Fruit fly (Drosophila melanogaster) whole organism, embryonic: Measurements from ENCODE around the gene CG4615.

Experiments
- B-H2 ChIP-seq: fragments of 200-800 bp; sonication (Bioruptor generic); optimal IDR thresholded peaks from 2 replicates; lab custom pipeline; 2018; ENCODE audit warnings: missing biosample characterization, mild to moderate bottlenecking, missing genetic modification characterization
- CG10267 ChIP-seq: fragments of 200-800 bp; sonication (Bioruptor generic); optimal IDR thresholded peaks from 2 replicates; lab custom pipeline; 2018; ENCODE audit warnings: missing biosample characterization, mild to moderate bottlenecking, missing genetic modification characterization, moderate library complexity
- CG10274 ChIP-seq: fragments of 200-800 bp; sonication (Bioruptor generic); optimal IDR thresholded peaks from 3 replicates; lab custom pipeline; 2017; ENCODE audit warnings: missing biosample characterization, mild to moderate bottlenecking, missing genetic modification characterization
- CG10431 ChIP-seq: fragments of 200-800 bp; sonication (Bioruptor generic); optimal IDR thresholded peaks from 3 replicates; lab custom pipeline; 2018; ENCODE audit warnings: missing biosample characterization, mild to moderate bottlenecking, missing genetic modification characterization
- CG11696 ChIP-seq: fragments of 200-800 bp; sonication (Bioruptor generic); IDR thresholded peaks from 2 replicates; pipeline ENCODE4 v1.3.6; 2022; ENCODE audit warnings: missing biosample characterization, missing genetic modification characterization
- CG12391 ChIP-seq: fragments of 200-800 bp; sonication (Bioruptor generic); optimal IDR thresholded peaks from 3 replicates; lab custom pipeline; 2018; ENCODE audit warnings: missing biosample characterization, mild to moderate bottlenecking, missing genetic modification characterization, moderate library complexity
- CG13775 ChIP-seq: fragments of 200-800 bp; sonication (Bioruptor generic); optimal IDR thresholded peaks from 3 replicates; lab custom pipeline; 2017; ENCODE audit warnings: missing biosample characterization, mild to moderate bottlenecking, missing genetic modification characterization
- CG14667 ChIP-seq: fragments of 200-800 bp; sonication (Bioruptor generic); IDR thresholded peaks from 2 replicates; pipeline ENCODE4 v1.3.6; 2022; ENCODE audit warnings: missing biosample characterization, missing genetic modification characterization
- CG17829 ChIP-seq: fragments of 200-800 bp; optimal IDR thresholded peaks from 2 replicates; lab custom pipeline; 2019; ENCODE audit warnings: missing biosample characterization, mild to moderate bottlenecking, missing genetic modification characterization, moderate library complexity
- CG18262 ChIP-seq: fragments of 200-800 bp; optimal IDR thresholded peaks from 3 replicates; lab custom pipeline; 2019; ENCODE audit warnings: missing biosample characterization, mild to moderate bottlenecking, missing genetic modification characterization, moderate library complexity
- CG2678 ChIP-seq: fragments of 200-800 bp; sonication (Bioruptor generic); optimal IDR thresholded peaks from 3 replicates; lab custom pipeline; 2019; ENCODE audit warnings: missing biosample characterization, mild to moderate bottlenecking, missing genetic modification characterization, moderate library complexity
- CG34224 ChIP-seq: fragments of 200-800 bp; sonication (Bioruptor generic); IDR thresholded peaks from 3 replicates; pipeline ENCODE4 v1.3.6; 2022; ENCODE audit warnings: missing biosample characterization, missing genetic modification characterization; ENCODE audit not compliant: partially characterized antibody
- CG3838 ChIP-seq: fragments of 200-800 bp; sonication (Bioruptor generic); optimal IDR thresholded peaks from 3 replicates; lab custom pipeline; 2016; ENCODE audit warnings: missing biosample characterization, missing genetic modification characterization
- CG7786 ChIP-seq: fragments of 200-800 bp; sonication (Bioruptor generic); optimal IDR thresholded peaks from 2 replicates; lab custom pipeline; 2016; ENCODE audit warnings: missing biosample characterization, missing genetic modification characterization
- CG9727 ChIP-seq: fragments of 200-800 bp; sonication (Bioruptor generic); optimal IDR thresholded peaks from 3 replicates; lab custom pipeline; 2017; ENCODE audit warnings: missing biosample characterization, mild to moderate bottlenecking, missing genetic modification characterization
- CHES-1-like ChIP-seq: fragments of 200-800 bp; sonication (Bioruptor generic); optimal IDR thresholded peaks from 2 replicates; lab custom pipeline; 2016; ENCODE audit warnings: missing biosample characterization, missing genetic modification characterization
- Dbx ChIP-seq: fragments of 200-800 bp; sonication (Bioruptor generic); IDR thresholded peaks from 3 replicates; pipeline ENCODE4 v1.3.6; 2022; ENCODE audit warnings: missing biosample characterization, missing genetic modification characterization
- Dek ChIP-seq: fragments of 200-800 bp; sonication (Bioruptor generic); optimal IDR thresholded peaks from 3 replicates; lab custom pipeline; 2019; ENCODE audit warnings: missing biosample characterization, mild to moderate bottlenecking, missing genetic modification characterization, moderate library complexity
- Dip2 ChIP-seq: fragments of 200-800 bp; sonication (Bioruptor generic); IDR thresholded peaks from 2 replicates; pipeline ENCODE4 v1.3.6; 2022; ENCODE audit warnings: missing biosample characterization, missing genetic modification characterization
- Ets65A ChIP-seq: fragments of 200-800 bp; sonication (Bioruptor generic); peaks from one replicate; lab custom pipeline; 2016; ENCODE audit warnings: missing biosample characterization, missing genetic modification characterization
- Fer1 ChIP-seq: fragments of 200-800 bp; sonication (Bioruptor generic); optimal IDR thresholded peaks from 2 replicates; lab custom pipeline; 2017; ENCODE audit warnings: missing biosample characterization, mild to moderate bottlenecking, missing genetic modification characterization
- GATAe ChIP-seq: fragments of 200-800 bp; sonication (Bioruptor generic); conservative IDR thresholded peaks from 2 replicates; pipeline ENCODE4 v1.3.6; 2022; ENCODE audit warnings: missing biosample characterization, missing genetic modification characterization
- HLH4C ChIP-seq: fragments of 200-800 bp; sonication (Bioruptor generic); IDR thresholded peaks from 3 replicates; pipeline ENCODE4 v1.3.6; 2022; ENCODE audit warnings: missing biosample characterization, missing genetic modification characterization; ENCODE audit not compliant: partially characterized antibody
- Hey ChIP-seq: fragments of 200-800 bp; sonication (Bioruptor generic); optimal IDR thresholded peaks from 3 replicates; lab custom pipeline; 2018; ENCODE audit warnings: missing biosample characterization, mild to moderate bottlenecking, missing genetic modification characterization
- Nf-YB ChIP-seq: fragments of 200-800 bp; sonication (Bioruptor generic); optimal IDR thresholded peaks from 3 replicates; lab custom pipeline; 2019; ENCODE audit warnings: missing biosample characterization, mild to moderate bottlenecking, missing genetic modification characterization, moderate library complexity
- Nf-YC ChIP-seq: fragments of 200-800 bp; optimal IDR thresholded peaks from 3 replicates; lab custom pipeline; 2019; ENCODE audit warnings: missing biosample characterization, mild to moderate bottlenecking, missing genetic modification characterization, moderate library complexity
- Sox102F ChIP-seq: fragments of 200-800 bp; sonication (Bioruptor generic); optimal IDR thresholded peaks from 2 replicates; lab custom pipeline; 2018; ENCODE audit warnings: missing biosample characterization, mild to moderate bottlenecking, missing genetic modification characterization, moderate library complexity
- Sry-β ChIP-seq: fragments of 200-800 bp; sonication (Bioruptor generic); optimal IDR thresholded peaks from 2 replicates; lab custom pipeline; 2018; ENCODE audit warnings: missing biosample characterization, mild to moderate bottlenecking, missing genetic modification characterization, moderate library complexity
- Sry-δ ChIP-seq: fragments of 200-800 bp; sonication (Bioruptor generic); optimal IDR thresholded peaks from 2 replicates; lab custom pipeline; 2016; ENCODE audit warnings: missing biosample characterization, missing genetic modification characterization
- Taf1 ChIP-seq: fragments of 200-800 bp; sonication (Bioruptor generic); IDR thresholded peaks from 2 replicates; pipeline ENCODE4 v1.3.6; 2022; ENCODE audit warnings: missing biosample characterization, missing genetic modification characterization
- Usf ChIP-seq: fragments of 200-800 bp; sonication (Bioruptor generic); optimal IDR thresholded peaks from 2 replicates; lab custom pipeline; 2017; ENCODE audit warnings: missing genotype, missing biosample characterization, missing genetic modification characterization
- abd-A ChIP-seq: fragments of 200-800 bp; sonication (Bioruptor generic); optimal IDR thresholded peaks from 3 replicates; lab custom pipeline; 2019; ENCODE audit warnings: missing biosample characterization, mild to moderate bottlenecking, missing genetic modification characterization, moderate library complexity
- cg ChIP-seq: fragments of 200-800 bp; sonication (Bioruptor generic); optimal IDR thresholded peaks from 3 replicates; lab custom pipeline; 2019; ENCODE audit warnings: missing biosample characterization, mild to moderate bottlenecking, missing genetic modification characterization, moderate library complexity
- crol ChIP-seq: fragments of 200-800 bp; sonication (Bioruptor generic); IDR thresholded peaks from 2 replicates; pipeline ENCODE4 v1.3.6; 2022; ENCODE audit warnings: missing biosample characterization, missing genetic modification characterization
- dati ChIP-seq: fragments of 200-800 bp; sonication (Bioruptor generic); IDR thresholded peaks from 2 replicates; pipeline ENCODE4 v1.3.6; 2022; ENCODE audit warnings: missing biosample characterization, missing genetic modification characterization
- disco-r ChIP-seq: fragments of 200-800 bp; sonication (Bioruptor generic); optimal IDR thresholded peaks from 2 replicates; lab custom pipeline; 2016; ENCODE audit warnings: missing biosample characterization, missing genetic modification characterization
- dmrt11E ChIP-seq: fragments of 200-800 bp; sonication (Bioruptor generic); optimal IDR thresholded peaks from 3 replicates; lab custom pipeline; 2018; ENCODE audit warnings: missing biosample characterization, mild to moderate bottlenecking, missing genetic modification characterization, moderate library complexity
- eyg ChIP-seq: fragments of 200-800 bp; sonication (Bioruptor generic); optimal IDR thresholded peaks from 3 replicates; lab custom pipeline; 2016; ENCODE audit warnings: missing biosample characterization, missing genetic modification characterization
- her ChIP-seq: fragments of 200-800 bp; sonication (Bioruptor generic); optimal IDR thresholded peaks from 2 replicates; lab custom pipeline; 2016; ENCODE audit warnings: missing biosample characterization, missing genetic modification characterization
- hth ChIP-seq: fragments of >200 bp; optimal IDR thresholded peaks from 2 replicates; lab custom pipeline; 2017; ENCODE audit warnings: inconsistent platforms
- lbe ChIP-seq: fragments of 200-800 bp; sonication (Bioruptor generic); optimal IDR thresholded peaks from 2 replicates; lab custom pipeline; 2016; ENCODE audit warnings: missing biosample characterization, mild to moderate bottlenecking, missing genetic modification characterization
- ranshi ChIP-seq: fragments of 200-800 bp; sonication (Bioruptor generic); IDR thresholded peaks from 2 replicates; pipeline ENCODE4 v1.3.6; 2022; ENCODE audit warnings: missing biosample characterization, missing genetic modification characterization
- seq ChIP-seq: fragments of 200-800 bp; sonication (Bioruptor generic); IDR thresholded peaks from 2 replicates; pipeline ENCODE4 v1.3.6; 2022; ENCODE audit warnings: missing biosample characterization, missing genetic modification characterization
- shn ChIP-seq: fragments of 200-800 bp; sonication (Bioruptor generic); optimal IDR thresholded peaks from 3 replicates; lab custom pipeline; 2016; ENCODE audit warnings: missing biosample characterization, missing genetic modification characterization
- slou ChIP-seq: fragments of 200-800 bp; sonication (Bioruptor generic); optimal IDR thresholded peaks from 3 replicates; lab custom pipeline; 2016; ENCODE audit warnings: missing biosample characterization, missing genetic modification characterization
- sqz ChIP-seq: fragments of 200-800 bp; sonication (Bioruptor generic); optimal IDR thresholded peaks from 3 replicates; lab custom pipeline; 2018; ENCODE audit warnings: missing biosample characterization, mild to moderate bottlenecking, missing genetic modification characterization
- stc ChIP-seq: fragments of 200-800 bp; sonication (Bioruptor generic); IDR thresholded peaks from 2 replicates; pipeline ENCODE4 v1.3.6; 2022; ENCODE audit warnings: missing biosample characterization, missing genetic modification characterization
- stwl ChIP-seq: fragments of 200-800 bp; sonication (Bioruptor generic); optimal IDR thresholded peaks from 3 replicates; lab custom pipeline; 2018; ENCODE audit warnings: missing biosample characterization, mild to moderate bottlenecking, missing genetic modification characterization, moderate library complexity
- tgo ChIP-seq: fragments of 200-800 bp; sonication (Bioruptor generic); IDR thresholded peaks from 3 replicates; pipeline ENCODE4 v1.3.6; 2022; ENCODE audit warnings: missing biosample characterization, missing genetic modification characterization
- unpg ChIP-seq: fragments of 200-800 bp; sonication (Bioruptor generic); optimal IDR thresholded peaks from 3 replicates; lab custom pipeline; 2018; ENCODE audit warnings: missing biosample characterization, mild to moderate bottlenecking, missing genetic modification characterization, moderate library complexity
- wdn ChIP-seq: fragments of 200-800 bp; sonication (Bioruptor generic); IDR thresholded peaks from 2 replicates; pipeline ENCODE4 v1.3.6; 2022; ENCODE audit warnings: missing biosample characterization, missing genetic modification characterization

Gene CG4615

DNA sequence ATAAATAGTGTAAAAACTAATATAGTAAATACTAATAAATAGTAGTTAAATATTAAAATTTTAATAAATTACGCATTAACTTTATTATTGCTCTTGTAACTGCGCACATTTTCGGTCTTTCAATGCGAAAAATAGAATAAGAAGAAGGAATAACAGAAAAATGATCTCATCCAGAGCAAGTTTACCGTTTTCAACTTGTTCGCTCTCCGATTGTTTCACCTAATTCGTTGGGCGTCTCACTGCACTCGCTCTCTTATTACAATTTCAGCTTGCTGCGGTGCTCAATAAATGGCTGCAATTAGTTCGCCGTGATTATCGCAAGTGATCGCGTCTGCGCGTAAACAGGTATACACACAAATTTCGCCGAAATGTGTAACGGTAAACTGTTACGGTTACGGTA, 35.3 kb upstream of the CG4615 start, which contains the start of gene Cph:
Cph (plus strand) TSS at position 301 of the 400 bp plus-strand sequence.
- TF ChIP-seq wdn (GFP tag; lab: Robert Waterston, UW) (no peak), CG7786 (GFP tag; lab: Kevin White, UChicago) (no peak), disco-r (no peak), crol (no peak), stwl (tag; lab: Kevin White, UChicago) (no peak), hth (lab: Kevin White, UChicago) (no peak), CG17829 (no peak), CG10431 (GFP tag; lab: Kevin White, UChicago) (no peak), Dip2 (GFP tag; lab: Robert Waterston, UW) (no peak), Fer1 (no peak), Dbx (GFP tag; lab: Robert Waterston, UW) (no peak), slou (no peak), dati (no peak)

- TF ChIP-seq Usf (no peak), Nf-YB (peak; percentile 83), seq (GFP tag; lab: Robert Waterston, UW) (peak; percentile 49; the same call in 1 of the 2 replicates), CG14667 (GFP tag; lab: Robert Waterston, UW) (no peak), HLH4C (GFP tag; lab: Robert Waterston, UW) (no peak), Nf-YC (tag; lab: Kevin White, UChicago) (peak; percentile 88), GATAe (no peak), cg (GFP tag; lab: Kevin White, UChicago) (peak; percentile 68), abd-A (peak; percentile 36), tgo (GFP tag; lab: Robert Waterston, UW) (no peak), ranshi (no peak)
Observed at dm6 chrX:7124474-7124873, 22.4 kb upstream of the CG4615 start.

DNA sequence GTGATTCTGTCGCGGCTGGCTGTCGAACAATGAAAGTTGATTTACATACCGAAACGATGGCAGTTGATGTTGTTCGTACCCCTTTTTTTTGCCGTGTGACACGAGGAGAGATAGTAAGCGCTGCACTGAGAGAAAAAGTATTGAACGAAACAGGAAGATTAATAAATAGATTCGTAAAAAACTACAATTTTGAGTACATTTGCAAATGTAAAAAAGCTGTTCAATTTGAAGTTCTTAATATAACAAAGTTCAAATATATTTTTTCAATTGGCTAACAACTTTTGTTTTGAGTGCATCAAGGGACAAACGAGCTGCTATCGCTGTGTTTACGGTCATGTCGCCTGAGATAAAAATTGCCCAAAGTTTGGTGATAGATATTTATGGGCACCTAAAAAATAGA, 19.9 kb upstream of the CG4615 start:
- TF ChIP-seq CG3838 (GFP tag; lab: Kevin White, UChicago) (no peak), Taf1 (no peak), stc (no peak), Sry-δ (GFP tag; lab: Kevin White, UChicago) (no peak), sqz (GFP tag; lab: Kevin White, UChicago) (peak; percentile 29), CG13775 (no peak), Dek (tag; lab: Kevin White, UChicago) (no peak), Sox102F (GFP tag; lab: Kevin White, UChicago) (peak; percentile 10), CG9727 (peak; percentile 13), shn (GFP tag; lab: Kevin White, UChicago) (no peak), dmrt11E (tag; lab: Kevin White, UChicago) (peak; percentile 59), unpg (GFP tag; lab: Kevin White, UChicago) (peak; percentile 11), CHES-1-like (no peak), CG11696 (0 out of 2 replicates have a peak, but pooled peaks have one; percentile 17), eyg (GFP tag; lab: Kevin White, UChicago) (no peak), CG10274 (GFP tag; lab: Kevin White, UChicago) (no peak), Ets65A (GFP tag; lab: Kevin White, UChicago) (peak; percentile 29), CG10267 (tag; lab: Kevin White, UChicago) (peak; percentile 26), lbe (GFP tag; lab: Kevin White, UChicago) (no peak), B-H2 (GFP tag; lab: Kevin White, UChicago) (no peak), Hey (tag; lab: Kevin White, UChicago) (no peak), CG12391 (tag; lab: Kevin White, UChicago) (peak; percentile 20), CG2678 (tag; lab: Kevin White, UChicago) (peak; percentile 26), CG18262 (peak; percentile 26), her (GFP tag; lab: Kevin White, UChicago) (no peak), Sry-β (GFP tag; lab: Kevin White, UChicago) (no peak), CG34224 (GFP tag; lab: Robert Waterston, UW) (no peak)
